Fruit fly (Drosophila melanogaster): ENCODE results near the gene ERR.

Gene ERR

dm6 chr3L:8197779-8198279 lies 11.4 kb upstream of the ERR start, which contains the start of the genes UbcE2M and Dhps (continued):
- TF ChIP-seq Mad (GFP tag; optimal IDR thresholded peaks at IDR 0.05), result no peak
- peak; percentile 90 for TF ChIP-seq CG9932 (GFP tag; IDR thresholded peaks at IDR 0.05)
- peak; percentile 33 for TF ChIP-seq CG2129 (GFP tag; IDR thresholded peaks at IDR 0.05; ENCODE audit: partially characterized antibody)
- TF ChIP-seq Kr (GFP tag; optimal IDR thresholded peaks at IDR 0.05), result no peak
- TF ChIP-seq CG2199 (GFP tag; IDR thresholded peaks at IDR 0.05), result no peak
- TF ChIP-seq CG10543 (GFP tag; optimal IDR thresholded peaks at IDR 0.05), result peak; percentile 87
- TF ChIP-seq CG6683 (GFP tag; optimal IDR thresholded peaks at IDR 0.05), result peak; percentile 58
- TF ChIP-seq emc (GFP tag; optimal IDR thresholded peaks at IDR 0.05), result no peak
- no peak for TF ChIP-seq CG15269 (tag; optimal IDR thresholded peaks at IDR 0.05)
- TF ChIP-seq kay (GFP tag; optimal IDR thresholded peaks at IDR 0.05), result peak; percentile 47
- TF ChIP-seq CG4707 (GFP tag; optimal IDR thresholded peaks at IDR 0.05), result no peak
- TF ChIP-seq CG13424 (tag; optimal IDR thresholded peaks at IDR 0.05), result peak; percentile 84
- TF ChIP-seq Med (GFP tag), result peak; percentile 89
- TF ChIP-seq CG13624 (GFP tag; optimal IDR thresholded peaks at IDR 0.05), result peak; percentile 31
- peak; percentile 56; the same call in 1 of the 2 replicates for TF ChIP-seq ranshi (GFP tag; IDR thresholded peaks at IDR 0.05)
- TF ChIP-seq gcm2 (GFP tag; optimal IDR thresholded peaks at IDR 0.05), result no peak
- TF ChIP-seq CG6272 (GFP tag; IDR thresholded peaks at IDR 0.05), result peak; percentile 81
- TF ChIP-seq Jarid2 (GFP tag; optimal IDR thresholded peaks at IDR 0.05), result no peak
- TF ChIP-seq tna (GFP tag; IDR thresholded peaks at IDR 0.05; ENCODE audit: partially characterized antibody), result no peak
- peak; percentile 31 for TF ChIP-seq CG8359 (GFP tag; optimal IDR thresholded peaks at IDR 0.05; ENCODE audit: borderline replicate concordance)
- TF ChIP-seq E2f1 (GFP tag; IDR thresholded peaks at IDR 0.05), result no peak; the same call in none of the 2 replicates
- no peak for TF ChIP-seq CG5245 (GFP tag; optimal IDR thresholded peaks at IDR 0.05)
- peak; percentile 80 for TF ChIP-seq CG11456 (GFP tag; IDR thresholded peaks at IDR 0.05)
- TF ChIP-seq stwl (tag; optimal IDR thresholded peaks at IDR 0.05), result peak; percentile 81
- TF ChIP-seq Mrtf (GFP tag; IDR thresholded peaks at IDR 0.05), result peak; percentile 59; the same call in 2 of the 3 replicates
- peak; percentile 76 for TF ChIP-seq HLH4C (GFP tag; IDR thresholded peaks at IDR 0.05; ENCODE audit: partially characterized antibody)
- TF ChIP-seq CG33213 (GFP tag; optimal IDR thresholded peaks at IDR 0.05), result no peak
- TF ChIP-seq Dref (GFP tag; IDR thresholded peaks at IDR 0.05), result peak; percentile 80
- TF ChIP-seq prd (optimal IDR thresholded peaks at IDR 0.05), result no peak
- TF ChIP-seq prd (GFP tag; IDR thresholded peaks at IDR 0.05), result peak; percentile 82
- peak; percentile 54; the same call in 1 of the 3 replicates for TF ChIP-seq zen2 (GFP tag; IDR thresholded peaks at IDR 0.05; ENCODE audit: partially characterized antibody)
- peak; percentile 75; the same call in 2 of the 3 replicates for TF ChIP-seq dysf (GFP tag; IDR thresholded peaks at IDR 0.05)
- TF ChIP-seq HLH3B (GFP tag; IDR thresholded peaks at IDR 0.05), result peak; percentile 56; the same call in 1 of the 2 replicates
- TF ChIP-seq sens-2 (GFP tag; IDR thresholded peaks at IDR 0.05), result 0 out of 2 replicates have a peak, but pooled peaks have one; percentile 32
- peak; percentile 53 for TF ChIP-seq Antp (GFP tag; optimal IDR thresholded peaks at IDR 0.05)
- TF ChIP-seq lab (GFP tag; optimal IDR thresholded peaks at IDR 0.05), result no peak
- no peak for TF ChIP-seq ac (GFP tag; optimal IDR thresholded peaks at IDR 0.05)
- TF ChIP-seq Rx (GFP tag; IDR thresholded peaks at IDR 0.05), result no peak
- TF ChIP-seq H2.0 (GFP tag; IDR thresholded peaks at IDR 0.05), result peak; percentile 54
- TF ChIP-seq da (GFP tag; optimal IDR thresholded peaks at IDR 0.05), result no peak
- TF ChIP-seq CG1602 (GFP tag; optimal IDR thresholded peaks at IDR 0.05), result peak; percentile 63
- TF ChIP-seq hb (GFP tag; IDR thresholded peaks at IDR 0.05; ENCODE audit: partially characterized antibody), result peak; percentile 21; the same call in 2 of the 3 replicates
- no peak for TF ChIP-seq danr (GFP tag; IDR thresholded peaks at IDR 0.05)
- no peak for TF ChIP-seq eve (GFP tag; optimal IDR thresholded peaks at IDR 0.05)
- TF ChIP-seq CG16779 (GFP tag; IDR thresholded peaks at IDR 0.05), result no peak
- TF ChIP-seq CG4820 (GFP tag; optimal IDR thresholded peaks at IDR 0.05), result peak; percentile 67
- peak; percentile 54 for TF ChIP-seq az2 (GFP tag; optimal IDR thresholded peaks at IDR 0.05)
- peak; percentile 60; the same call in 1 of the 2 replicates for TF ChIP-seq CG11085 (GFP tag; IDR thresholded peaks at IDR 0.05)
- TF ChIP-seq Dek (tag; optimal IDR thresholded peaks at IDR 0.05), result peak; percentile 80
- no peak for TF ChIP-seq Hey (tag; optimal IDR thresholded peaks at IDR 0.05)
- TF ChIP-seq CG12299 (tag; optimal IDR thresholded peaks at IDR 0.05), result peak; percentile 72

Measured in whole organism, embryonic.